Worm (Caenorhabditis elegans) whole organism, L4 larva: Measurements from ENCODE around the gene grl-25.

Experiments used
- F26F4.8 ChIP-seq: fragments of 200-800 bp; sonication (Bioruptor generic); conservative IDR thresholded peaks from 2 replicates; pipeline ENCODE4 v1.3.6; 2022; ENCODE audit warnings: missing genetic modification characterization, missing compliant biosample characterization
- R02D3.7 ChIP-seq: fragments of 150-350 bp; sonication (generic microtip); optimal IDR thresholded peaks from 3 replicates; lab custom pipeline; 2014; ENCODE audit warnings: missing biosample characterization, missing genetic modification characterization
- aly-2 ChIP-seq: sonication (generic microtip); optimal IDR thresholded peaks from 2 replicates; lab custom pipeline; 2018; ENCODE audit warnings: missing biosample characterization, missing genetic modification characterization
- attf-4 ChIP-seq: sonication (generic microtip); optimal IDR thresholded peaks from 3 replicates; lab custom pipeline; 2017; ENCODE audit warnings: missing biosample characterization, missing genetic modification characterization
- ceh-62 ChIP-seq: sonication (generic microtip); optimal IDR thresholded peaks from 2 replicates; lab custom pipeline; 2017; ENCODE audit warnings: missing biosample characterization, missing genetic modification characterization
- egl-27 ChIP-seq: sonication (generic microtip); optimal IDR thresholded peaks from 3 replicates; lab custom pipeline; 2017; ENCODE audit warnings: missing biosample characterization, missing genetic modification reagents, missing genetic modification characterization
- fos-1 ChIP-seq: fragments of 150-350 bp; optimal IDR thresholded peaks from 2 replicates; lab custom pipeline; 2014; ENCODE audit warnings: missing biosample characterization, missing genetic modification characterization
- pqm-1 ChIP-seq: sonication (generic microtip); optimal IDR thresholded peaks from 2 replicates; lab custom pipeline; 2017; ENCODE audit warnings: missing biosample characterization, missing genetic modification characterization
- rbr-2 ChIP-seq: sonication (generic microtip); optimal IDR thresholded peaks from 2 replicates; lab custom pipeline; 2016; ENCODE audit warnings: missing genotype, missing genetic modification characterization, missing compliant biosample characterization
- tra-1 ChIP-seq: fragments of 200-800 bp; sonication (Bioruptor generic); IDR thresholded peaks from 2 replicates; pipeline ENCODE4 v1.3.6; 2022; ENCODE audit warnings: missing genetic modification reagents, missing genetic modification characterization, missing compliant biosample characterization
- unc-62 ChIP-seq, 3 experiments: fragments of 150-350 bp in 1 of 3; sonication (generic microtip); optimal IDR thresholded peaks in 2 of 3; peaks in 1 of 3; 1 replicate in 1 of 3; 2 replicates in 2 of 3; lab custom pipeline; 2014 to 2017; ENCODE audit warnings: missing biosample characterization in 3 of 3, missing genetic modification characterization in 3 of 3, missing genetic modification reagents in 3 of 3, missing genotype in 1 of 3
- vab-7 ChIP-seq: fragments of 200-800 bp; sonication (Bioruptor generic); IDR thresholded peaks from 2 replicates; pipeline ENCODE4 v1.3.6; 2022; ENCODE audit warnings: missing genetic modification reagents, missing genetic modification characterization, missing compliant biosample characterization

DNA sequence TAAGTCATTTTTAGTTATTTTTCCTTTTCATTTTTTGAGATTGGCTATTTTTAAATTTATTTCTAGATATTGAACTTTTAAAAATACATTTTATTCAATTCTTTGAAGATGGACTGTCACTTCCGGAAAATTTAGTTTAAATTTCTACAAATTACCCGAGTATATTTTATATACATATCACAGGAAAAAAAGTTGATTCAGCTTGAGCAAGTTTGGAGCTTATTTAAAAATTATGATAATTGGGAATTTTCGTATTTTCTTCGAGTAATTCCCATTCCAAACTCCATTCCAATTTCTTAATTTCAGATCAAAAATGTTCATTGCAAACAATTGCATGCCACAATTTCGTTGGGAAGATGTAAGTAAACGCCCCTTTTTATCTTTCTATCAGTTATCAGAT lies 32.4 kb upstream of the grl-25 start, which contains the start of gene arrd-15:
- no peak for TF ChIP-seq ceh-62 (tag; lab: Kevin White, UChicago)
- TF ChIP-seq R02D3.7, result no peak
- TF ChIP-seq rbr-2 (tag; lab: Kevin White, UChicago), result no peak
- no peak for TF ChIP-seq attf-4
- no peak for TF ChIP-seq F26F4.8 (GFP tag; lab: Robert Waterston, UW)
- TF ChIP-seq fos-1 (tag; lab: Kevin White, UChicago), result no peak
- no peak for TF ChIP-seq unc-62 (GFP tag; optimal IDR thresholded peaks at IDR 0.05 in 1 of 2; lab: Kevin White, UChicago)
- no peak for TF ChIP-seq unc-62 (tag; optimal IDR thresholded peaks at IDR 0.05; lab: Kevin White, UChicago)
- no peak for TF ChIP-seq egl-27 (tag; lab: Kevin White, UChicago)
- TF ChIP-seq pqm-1 (tag; lab: Kevin White, UChicago), result no peak
- TF ChIP-seq vab-7, result no peak
- TF ChIP-seq aly-2, result no peak
- TF ChIP-seq tra-1 (GFP tag; lab: Robert Waterston, UW), result no peak
